Fruit fly (Drosophila melanogaster): ENCODE measurements around the gene CG17298.

The CG17298 gene

dm6 chr3R:21269923-21270322, 13.1 kb upstream of the CG17298 start, which contains the start of the genes AP-2sigma and Idi (continued):
- TF ChIP-seq en (GFP tag; optimal IDR thresholded peaks at IDR 0.05): no peak
- no peak for TF ChIP-seq odd (GFP tag; optimal IDR thresholded peaks at IDR 0.05)
- TF ChIP-seq unpg (GFP tag; optimal IDR thresholded peaks at IDR 0.05): peak; percentile 23
- no peak for TF ChIP-seq lbe (GFP tag; optimal IDR thresholded peaks at IDR 0.05)
- no peak for TF ChIP-seq gem (tag; optimal IDR thresholded peaks at IDR 0.05)
- TF ChIP-seq salm (tag; optimal IDR thresholded peaks at IDR 0.05): peak; percentile 0
- TF ChIP-seq usp (GFP tag; optimal IDR thresholded peaks at IDR 0.05): no peak
- TF ChIP-seq sob (GFP tag; IDR thresholded peaks at IDR 0.05): peak; percentile 56
- peak; percentile 14 for TF ChIP-seq Deaf1 (tag; optimal IDR thresholded peaks at IDR 0.05)
- peak; percentile 51; the same call in 1 of the 2 replicates for TF ChIP-seq CG13287 (GFP tag; IDR thresholded peaks at IDR 0.05; ENCODE audit: partially characterized antibody)
- no peak for TF ChIP-seq CG18764 (GFP tag; optimal IDR thresholded peaks at IDR 0.05)
- no peak for TF ChIP-seq aop (GFP tag; IDR thresholded peaks at IDR 0.05)
- peak; percentile 83 for TF ChIP-seq MESR4 (GFP tag; optimal IDR thresholded peaks at IDR 0.05)
- peak; percentile 91 for TF ChIP-seq Med (GFP tag)
- peak; percentile 10 for TF ChIP-seq HLH54F (GFP tag; optimal IDR thresholded peaks at IDR 0.05)
- TF ChIP-seq Mes4 (GFP tag; optimal IDR thresholded peaks at IDR 0.05): peak; percentile 16
- no peak for TF ChIP-seq luna (GFP tag; optimal IDR thresholded peaks at IDR 0.05)
- peak; percentile 1 for TF ChIP-seq pfk (GFP tag; optimal IDR thresholded peaks at IDR 0.05)
- TF ChIP-seq sens-2 (GFP tag; IDR thresholded peaks at IDR 0.05): no peak
- TF ChIP-seq crp (GFP tag; optimal IDR thresholded peaks at IDR 0.05): peak; percentile 80 to 96
- TF ChIP-seq dpn (GFP tag; optimal IDR thresholded peaks at IDR 0.05): peak; percentile 29 to 39
- peak; percentile 46 for TF ChIP-seq BEAF-32 (GFP tag; optimal IDR thresholded peaks at IDR 0.05)
- peak; percentile 14 for TF ChIP-seq maf-S (GFP tag; optimal IDR thresholded peaks at IDR 0.05)
- TF ChIP-seq Awh (GFP tag; IDR thresholded peaks at IDR 0.05): no peak
- TF ChIP-seq Dref (GFP tag; IDR thresholded peaks at IDR 0.05): peak; percentile 41; the same call in 1 of the 2 replicates
- no peak for TF ChIP-seq CG17802 (tag; optimal IDR thresholded peaks at IDR 0.05)
- TF ChIP-seq CG3281 (GFP tag; optimal IDR thresholded peaks at IDR 0.05): peak; percentile 70
- peak; percentile 3 for TF ChIP-seq CG7271 (tag; optimal IDR thresholded peaks at IDR 0.05)
- no peak for TF ChIP-seq CG11560 (tag; IDR thresholded peaks at IDR 0.05)
- TF ChIP-seq CG4707 (GFP tag; optimal IDR thresholded peaks at IDR 0.05): no peak
- peak; percentile 32; the same call in 1 of the 2 replicates for TF ChIP-seq CG10366 (GFP tag; IDR thresholded peaks at IDR 0.05)
- peak; percentile 0 for TF ChIP-seq CG13775 (GFP tag; optimal IDR thresholded peaks at IDR 0.05)
- TF ChIP-seq CG3838 (GFP tag; optimal IDR thresholded peaks at IDR 0.05): no peak
- TF ChIP-seq gcm (GFP tag; optimal IDR thresholded peaks at IDR 0.05): peak; percentile 40
- no peak for TF ChIP-seq psq (GFP tag; optimal IDR thresholded peaks at IDR 0.05)
- peak; percentile 4 for TF ChIP-seq fu2 (GFP tag; optimal IDR thresholded peaks at IDR 0.05)
- TF ChIP-seq CG13296 (GFP tag; optimal IDR thresholded peaks at IDR 0.05): peak; percentile 3
- TF ChIP-seq CG17186 (GFP tag; optimal IDR thresholded peaks at IDR 0.05): peak; percentile 76
- TF ChIP-seq CG2199 (GFP tag; IDR thresholded peaks at IDR 0.05): 0 out of 3 replicates have a peak, but pooled peaks have one; percentile 25

- TF ChIP-seq CG9437 (GFP tag; optimal IDR thresholded peaks at IDR 0.05): no peak
- no peak for TF ChIP-seq CG18599 (GFP tag; optimal IDR thresholded peaks at IDR 0.05)
- TF ChIP-seq CG31441 (GFP tag; IDR thresholded peaks at IDR 0.05): no peak
- TF ChIP-seq Ets65A (GFP tag): peak; percentile 72
- peak; percentile 56 for TF ChIP-seq Med (GFP tag)
- TF ChIP-seq CG43689 (GFP tag; IDR thresholded peaks at IDR 0.05): no peak
- no peak for TF ChIP-seq ara (GFP tag; IDR thresholded peaks at IDR 0.05)
- TF ChIP-seq CG6683 (GFP tag; optimal IDR thresholded peaks at IDR 0.05): no peak
- TF ChIP-seq CG17359 (tag; optimal IDR thresholded peaks at IDR 0.05): no peak
Measured at dm6 chr3R:21270609-21271143, 12.3 kb upstream of the CG17298 start.

All from whole organism, embryonic.